Worm (Caenorhabditis elegans): ENCODE results near the gene rbm-26.

The rbm-26 gene

ce11 chrIII:5730980-5731636 lies 19.8 kb downstream of the rbm-26 start, which contains the start of the genes B0244.9 and B0244.7:
B0244.9 (minus strand) TSS chrIII:5731030.
B0244.7 (plus strand) TSS chrIII:5731501.
- TF ChIP-seq crh-2 (tag; optimal IDR thresholded peaks at IDR 0.05): no peak
- peak; percentile 83 for TF ChIP-seq fos-1 (tag; optimal IDR thresholded peaks at IDR 0.05)

ce11 chrIII:5732925-5733324 lies 21.6 kb downstream of the rbm-26 start, which contains the start of gene B0244.17:
B0244.17 (plus strand) TSS chrIII:5733225.
- TF ChIP-seq nhr-129 (tag; optimal IDR thresholded peaks at IDR 0.05): no peak
- TF ChIP-seq fos-1 (tag; optimal IDR thresholded peaks at IDR 0.05): peak; percentile 73

DNA sequence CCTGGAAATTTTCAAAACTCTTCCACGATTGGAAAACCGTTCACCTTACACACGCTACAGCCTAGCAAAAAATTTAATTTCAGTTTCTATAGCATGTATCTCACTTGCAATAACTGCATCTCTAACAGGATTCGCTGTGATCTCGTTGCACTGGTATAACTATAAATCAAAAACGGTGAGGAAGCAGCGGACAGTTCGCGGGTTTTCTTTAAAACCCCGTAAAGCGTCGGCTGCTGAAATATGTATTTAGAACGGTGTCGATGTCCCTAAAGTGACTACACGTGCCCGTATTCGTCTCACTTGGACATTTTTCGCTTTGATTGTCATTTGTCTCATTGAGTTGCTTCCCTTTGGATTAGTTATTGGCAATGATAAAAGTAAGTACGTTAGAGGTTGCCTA lies 23.0 kb downstream of the rbm-26 start:
- TF ChIP-seq sma-3 (GFP tag; optimal IDR thresholded peaks at IDR 0.05): no peak
- TF ChIP-seq ZK546.5 (tag; optimal IDR thresholded peaks at IDR 0.05): no peak
- TF ChIP-seq crh-2 (tag; optimal IDR thresholded peaks at IDR 0.05): no peak
- no peak for TF ChIP-seq R02D3.7 (tag; optimal IDR thresholded peaks at IDR 0.05)
- no peak for TF ChIP-seq ztf-1 (GFP tag; conservative IDR thresholded peaks at IDR 0.05)
- TF ChIP-seq blmp-1 (tag; optimal IDR thresholded peaks at IDR 0.05; ENCODE audit: insufficient read depth): no peak
- TF ChIP-seq ztf-11 (tag; optimal IDR thresholded peaks at IDR 0.05): no peak
- TF ChIP-seq mab-5 (tag; optimal IDR thresholded peaks at IDR 0.05): no peak
- no peak for TF ChIP-seq zag-1 (tag; optimal IDR thresholded peaks at IDR 0.05)

ce11 chrIII:5734905-5735304 lies 23.6 kb downstream of the rbm-26 start, which contains the start of gene B0244.10:
B0244.10 (plus strand) TSS chrIII:5735158.
- TF ChIP-seq sma-9 (GFP tag; optimal IDR thresholded peaks at IDR 0.05) (no peak), sma-9 (tag; optimal IDR thresholded peaks at IDR 0.05) (no peak), ztf-1 (GFP tag; conservative IDR thresholded peaks at IDR 0.05) (no peak), nhr-237 (tag; optimal IDR thresholded peaks at IDR 0.05) (no peak), gmeb-1 (tag; optimal IDR thresholded peaks at IDR 0.05) (peak; percentile 2), lin-39 (tag; optimal IDR thresholded peaks at IDR 0.05) (no peak), unc-62 (GFP tag; optimal IDR thresholded peaks at IDR 0.05) (no peak), nhr-10 (tag; optimal IDR thresholded peaks at IDR 0.05) (no peak), nhr-21 (tag; optimal IDR thresholded peaks at IDR 0.05) (no peak), lin-11 (tag; optimal IDR thresholded peaks at IDR 0.05) (no peak), ceh-16 (tag; optimal IDR thresholded peaks at IDR 0.05) (no peak), unc-39 (tag; optimal IDR thresholded peaks at IDR 0.05) (no peak), snpc-4 (tag; optimal IDR thresholded peaks at IDR 0.05) (no peak), peb-1 (tag; optimal IDR thresholded peaks at IDR 0.05) (no peak), crh-2 (tag; optimal IDR thresholded peaks at IDR 0.05) (peak; percentile 34), ZK546.5 (tag; optimal IDR thresholded peaks at IDR 0.05) (no peak), mbf-1 (tag; optimal IDR thresholded peaks at IDR 0.05) (no peak), egl-27 (tag; optimal IDR thresholded peaks at IDR 0.05) (no peak), fos-1 (tag; optimal IDR thresholded peaks at IDR 0.05) (peak; percentile 98), ama-1 (optimal IDR thresholded peaks at IDR 0.05) (no peak), skn-1 (tag; optimal IDR thresholded peaks at IDR 0.05) (no peak), sem-4 (tag; optimal IDR thresholded peaks at IDR 0.05) (no peak), blmp-1 (tag; optimal IDR thresholded peaks at IDR 0.05; ENCODE audit: insufficient read depth) (no peak), mab-5 (tag; optimal IDR thresholded peaks at IDR 0.05) (no peak), ceh-82 (tag; optimal IDR thresholded peaks at IDR 0.05) (no peak)

DNA sequence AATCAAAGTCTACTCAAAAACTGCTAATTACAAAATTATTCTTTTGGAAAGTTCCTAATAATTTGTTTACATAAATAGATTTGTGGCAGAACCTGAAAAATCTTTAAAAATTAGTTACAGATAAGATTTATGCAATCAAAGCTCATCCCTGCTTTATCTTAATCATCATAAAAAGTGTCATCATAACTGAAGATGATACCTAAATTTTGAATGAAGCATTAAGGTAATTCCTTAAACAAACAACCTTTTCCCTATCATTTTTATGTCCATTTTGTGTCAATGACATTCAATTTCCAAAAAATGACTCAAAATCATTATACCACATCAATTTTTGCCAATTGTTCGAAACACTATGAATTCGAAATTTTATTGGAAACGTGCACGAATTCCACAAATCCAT lies 26.4 kb downstream of the rbm-26 start, which contains the start of gene B0244.6:
Gene B0244.6 (plus strand): TSS at position 301 of the 400 bp plus-strand sequence.
- no peak for TF ChIP-seq nhr-25 (tag; optimal IDR thresholded peaks at IDR 0.05)
- TF ChIP-seq skn-1 (tag; optimal IDR thresholded peaks at IDR 0.05): no peak
- TF ChIP-seq aly-2 (tag; optimal IDR thresholded peaks at IDR 0.05): no peak
- TF ChIP-seq lin-39 (tag; optimal IDR thresholded peaks at IDR 0.05): no peak
- no peak for TF ChIP-seq Y55F3AM.14 (GFP tag; optimal IDR thresholded peaks at IDR 0.05)
- no peak for TF ChIP-seq C34F6.9 (tag; optimal IDR thresholded peaks at IDR 0.05)
- no peak for TF ChIP-seq ceh-82 (tag; optimal IDR thresholded peaks at IDR 0.05)

All from whole organism, L2 larva.